Worm (Caenorhabditis elegans) whole organism, L4 larva: ENCODE results near the gene C34C12.12.

ENCODE experiments used
- D1046.2 ChIP-seq: fragments of 200-800 bp; sonication (Bioruptor generic); IDR thresholded peaks from 2 replicates; pipeline ENCODE4 v1.3.6; 2022; ENCODE audit warnings: missing genetic modification characterization, missing compliant biosample characterization
- F26F4.8 ChIP-seq: fragments of 200-800 bp; sonication (Bioruptor generic); conservative IDR thresholded peaks from 2 replicates; pipeline ENCODE4 v1.3.6; 2022; ENCODE audit warnings: missing genetic modification characterization, missing compliant biosample characterization
- F44E2.7 ChIP-seq: fragments of 200-800 bp; sonication (Bioruptor generic); IDR thresholded peaks from 2 replicates; pipeline ENCODE4 v2.1.2; 2022; ENCODE audit warnings: missing genetic modification characterization, missing compliant biosample characterization
- R02D3.7 ChIP-seq: fragments of 150-350 bp; sonication (generic microtip); optimal IDR thresholded peaks from 3 replicates; lab custom pipeline; 2014; ENCODE audit warnings: missing biosample characterization, missing genetic modification characterization
- T20F7.1 ChIP-seq: fragments of 200-800 bp; sonication (Bioruptor generic); optimal IDR thresholded peaks from 2 replicates; lab custom pipeline; 2018; ENCODE audit warnings: mild to moderate bottlenecking, missing genetic modification characterization, missing compliant biosample characterization
- Y5F2A.4 ChIP-seq: fragments of 200-800 bp; sonication (Bioruptor generic); optimal IDR thresholded peaks from 2 replicates; lab custom pipeline; 2018; ENCODE audit warnings: mild to moderate bottlenecking, missing genetic modification characterization, missing compliant biosample characterization
- ZK337.2 ChIP-seq: fragments of 200-800 bp; sonication (Bioruptor generic); IDR thresholded peaks from 2 replicates; pipeline ENCODE4 v1.3.6; 2022; ENCODE audit warnings: missing genetic modification reagents, missing genetic modification characterization, missing compliant biosample characterization
- ZK546.5 ChIP-seq, 2 experiments: sonication (generic microtip); optimal IDR thresholded peaks; 2 replicates each; lab custom pipeline; 2017; ENCODE audit warnings: missing biosample characterization in 2 of 2, missing genetic modification characterization in 2 of 2
- aha-1 ChIP-seq: fragments of 150-350 bp; peaks from one replicate; lab custom pipeline; 2014; ENCODE audit warnings: missing biosample characterization, missing genetic modification characterization
- aly-2 ChIP-seq: sonication (generic microtip); optimal IDR thresholded peaks from 2 replicates; lab custom pipeline; 2018; ENCODE audit warnings: missing biosample characterization, missing genetic modification characterization
- arid-1 ChIP-seq: fragments of 200-800 bp; sonication (Bioruptor generic); conservative IDR thresholded peaks from 2 replicates; pipeline ENCODE4 v1.3.6; 2022; ENCODE audit warnings: missing genetic modification reagents, missing genetic modification characterization, missing compliant biosample characterization
- ceh-28 ChIP-seq: fragments of 150-350 bp; optimal IDR thresholded peaks from 2 replicates; lab custom pipeline; 2014; ENCODE audit warnings: missing biosample characterization, missing genetic modification reagents, missing genetic modification characterization
- ceh-32 ChIP-seq: sonication (generic microtip); optimal IDR thresholded peaks from 2 replicates; lab custom pipeline; 2016; ENCODE audit warnings: mild to moderate bottlenecking, missing genetic modification characterization, missing compliant biosample characterization; ENCODE audit not compliant: poor library complexity
- ceh-62 ChIP-seq: sonication (generic microtip); optimal IDR thresholded peaks from 2 replicates; lab custom pipeline; 2017; ENCODE audit warnings: missing biosample characterization, missing genetic modification characterization
- ces-1 ChIP-seq: fragments of 150-350 bp; sonication (generic microtip); optimal IDR thresholded peaks from 4 replicates; lab custom pipeline; 2014; ENCODE audit warnings: missing biosample characterization, missing genetic modification reagents, missing genetic modification characterization
- daf-16 ChIP-seq, 3 experiments: sonication (generic microtip); optimal IDR thresholded peaks; 2 replicates each; lab custom pipeline; 2016 to 2017; ENCODE audit warnings: missing genetic modification characterization in 3 of 3, missing genetic modification reagents in 3 of 3, mild to moderate bottlenecking in 2 of 3, missing compliant biosample characterization in 2 of 3, missing biosample characterization in 1 of 3, moderate library complexity in 1 of 3
- daf-8 ChIP-seq: fragments of 200-800 bp; sonication (Bioruptor generic); IDR thresholded peaks from 2 replicates; pipeline ENCODE4 v1.3.6; 2022; ENCODE audit warnings: missing genetic modification characterization, missing compliant biosample characterization
- dmd-6 ChIP-seq: fragments of 200-800 bp; sonication (Bioruptor generic); IDR thresholded peaks from 2 replicates; pipeline ENCODE4 v1.3.6; 2022; ENCODE audit warnings: missing genetic modification reagents, missing genetic modification characterization, missing compliant biosample characterization
- dmd-9 ChIP-seq: fragments of 200-800 bp; sonication (Bioruptor generic); IDR thresholded peaks from 2 replicates; pipeline ENCODE4 v1.3.6; 2022; ENCODE audit warnings: missing genetic modification reagents, missing genetic modification characterization, missing compliant biosample characterization
- dpl-1 ChIP-seq: fragments of 150-350 bp; optimal IDR thresholded peaks from 2 replicates; lab custom pipeline; 2014; ENCODE audit warnings: missing biosample characterization, missing genetic modification reagents, missing genetic modification characterization
- duxl-1 ChIP-seq: sonication (generic microtip); optimal IDR thresholded peaks from 2 replicates; lab custom pipeline; 2016; ENCODE audit warnings: mild to moderate bottlenecking, missing genetic modification characterization, moderate library complexity, missing compliant biosample characterization; ENCODE audit not compliant: poor library complexity
- fos-1 ChIP-seq: fragments of 150-350 bp; optimal IDR thresholded peaks from 2 replicates; lab custom pipeline; 2014; ENCODE audit warnings: missing biosample characterization, missing genetic modification characterization
- hif-1 ChIP-seq, 2 experiments: sonication (generic microtip); optimal IDR thresholded peaks; 2 replicates each; lab custom pipeline; 2016 to 2017; ENCODE audit warnings: missing compliant biosample characterization in 2 of 2, missing genetic modification characterization in 2 of 2, missing genetic modification reagents in 2 of 2, missing genotype in 2 of 2, mild to moderate bottlenecking in 1 of 2
- hlh-30 ChIP-seq: sonication (generic microtip); optimal IDR thresholded peaks from 2 replicates; lab custom pipeline; 2017; ENCODE audit warnings: antibody characterized with exemption, mild to moderate bottlenecking, missing genetic modification characterization, missing compliant biosample characterization; ENCODE audit not compliant: insufficient read depth
- hmg-1.1 ChIP-seq: fragments of 200-800 bp; sonication (Bioruptor generic); IDR thresholded peaks from 2 replicates; pipeline ENCODE4 v1.3.6; 2022; ENCODE audit warnings: missing genetic modification reagents, missing genetic modification characterization, missing compliant biosample characterization
- lim-7 ChIP-seq: fragments of 200-800 bp; sonication (Bioruptor generic); IDR thresholded peaks from 2 replicates; pipeline ENCODE4 v1.3.6; 2022; ENCODE audit warnings: missing genetic modification characterization, missing compliant biosample characterization
- lin-29 ChIP-seq: fragments of 200-800 bp; sonication (Bioruptor generic); IDR thresholded peaks from 2 replicates; pipeline ENCODE4 v1.3.6; 2022; ENCODE audit warnings: missing genetic modification reagents, missing genetic modification characterization, missing compliant biosample characterization
- lin-38 ChIP-seq: fragments of 200-800 bp; sonication (Bioruptor generic); IDR thresholded peaks from 2 replicates; pipeline ENCODE4 v1.3.6; 2022; ENCODE audit warnings: missing genetic modification reagents, missing genetic modification characterization, missing compliant biosample characterization
- lsy-2 ChIP-seq, 2 experiments: fragments of 150-350 bp in 1 of 2; sonication (generic microtip) in 1 of 2; optimal IDR thresholded peaks; 2 replicates each; lab custom pipeline; 2014 to 2017; ENCODE audit warnings: missing biosample characterization in 2 of 2, missing genetic modification characterization in 2 of 2
- madf-5 ChIP-seq, 2 experiments: fragments of 200-800 bp; sonication (Bioruptor generic); IDR thresholded peaks; 2 replicates each; pipeline ENCODE4 v1.3.6; 2022; ENCODE audit warnings: missing compliant biosample characterization in 2 of 2, missing genetic modification characterization in 2 of 2
- madf-9 ChIP-seq: fragments of 200-800 bp; sonication (Bioruptor generic); conservative IDR thresholded peaks from 2 replicates; pipeline ENCODE4 v1.3.6; 2022; ENCODE audit warnings: missing genetic modification reagents, missing genetic modification characterization, missing compliant biosample characterization
- mes-2 ChIP-seq: sonication (generic microtip); optimal IDR thresholded peaks from 2 replicates; lab custom pipeline; 2016; ENCODE audit warnings: missing genotype, mild to moderate bottlenecking, missing genetic modification characterization, missing compliant biosample characterization; ENCODE audit not compliant: poor library complexity, severe bottlenecking
- nhr-11 ChIP-seq: fragments of 150-350 bp; optimal IDR thresholded peaks from 2 replicates; lab custom pipeline; 2014; ENCODE audit warnings: missing biosample characterization, missing genetic modification characterization
- nhr-42 ChIP-seq: fragments of 200-800 bp; sonication (Bioruptor generic); IDR thresholded peaks from 2 replicates; pipeline ENCODE4 v1.3.6; 2022; ENCODE audit warnings: missing genetic modification characterization, missing compliant biosample characterization
- nhr-76 ChIP-seq: fragments of 150-350 bp; optimal IDR thresholded peaks from 2 replicates; lab custom pipeline; 2014; ENCODE audit warnings: missing biosample characterization, missing genetic modification characterization
- nhr-77 ChIP-seq: fragments of 150-350 bp; optimal IDR thresholded peaks from 2 replicates; lab custom pipeline; 2014; ENCODE audit warnings: missing biosample characterization, missing genetic modification characterization
- pha-4 ChIP-seq, 2 experiments: fragments of 150-350 bp in 1 of 2; fragments of 200-800 bp in 1 of 2; sonication (Bioruptor generic) in 1 of 2; IDR thresholded peaks in 1 of 2; optimal IDR thresholded peaks in 1 of 2; 2 replicates each; pipeline versions ENCODE4 v1.3.6 to Lab custom; 2014 to 2022; ENCODE audit warnings: missing genetic modification characterization in 2 of 2, missing genetic modification reagents in 2 of 2, missing biosample characterization in 1 of 2, missing compliant biosample characterization in 1 of 2
- php-3 ChIP-seq: fragments of 200-800 bp; sonication (Bioruptor generic); IDR thresholded peaks from 2 replicates; pipeline ENCODE4 v1.3.6; 2022; ENCODE audit warnings: missing genetic modification reagents, missing genetic modification characterization, missing compliant biosample characterization
- set-16 ChIP-seq: fragments of 200-800 bp; sonication (Bioruptor generic); IDR thresholded peaks from 2 replicates; pipeline ENCODE4 v1.3.6; 2022; ENCODE audit warnings: missing genetic modification reagents, missing genetic modification characterization, missing compliant biosample characterization
- skn-1 ChIP-seq: fragments of 150-350 bp; optimal IDR thresholded peaks from 2 replicates; lab custom pipeline; 2014; ENCODE audit warnings: missing biosample characterization, missing genetic modification characterization
- snpc-4 ChIP-seq: fragments of 150-350 bp; optimal IDR thresholded peaks from 2 replicates; lab custom pipeline; 2014; ENCODE audit warnings: missing biosample characterization, missing genetic modification characterization
- spr-1 ChIP-seq: sonication (generic microtip); optimal IDR thresholded peaks from 2 replicates; lab custom pipeline; 2016; ENCODE audit warnings: mild to moderate bottlenecking, missing genetic modification characterization, missing compliant biosample characterization
- unc-130 ChIP-seq: sonication (generic microtip); optimal IDR thresholded peaks from 2 replicates; lab custom pipeline; 2016; ENCODE audit warnings: missing genetic modification reagents, missing genetic modification characterization, missing compliant biosample characterization
- unc-62 ChIP-seq, 3 experiments: fragments of 150-350 bp in 1 of 3; sonication (generic microtip); optimal IDR thresholded peaks in 2 of 3; peaks in 1 of 3; 1 replicate in 1 of 3; 2 replicates in 2 of 3; lab custom pipeline; 2014 to 2017; ENCODE audit warnings: missing biosample characterization in 3 of 3, missing genetic modification characterization in 3 of 3, missing genetic modification reagents in 3 of 3, missing genotype in 1 of 3
- vab-7 ChIP-seq: fragments of 200-800 bp; sonication (Bioruptor generic); IDR thresholded peaks from 2 replicates; pipeline ENCODE4 v1.3.6; 2022; ENCODE audit warnings: missing genetic modification reagents, missing genetic modification characterization, missing compliant biosample characterization
- zfp-2 ChIP-seq: sonication (generic microtip); optimal IDR thresholded peaks from 2 replicates; lab custom pipeline; 2016; ENCODE audit warnings: mild to moderate bottlenecking, missing genetic modification characterization, missing compliant biosample characterization
- zfp-3 ChIP-seq: fragments of 200-800 bp; sonication (Bioruptor generic); conservative IDR thresholded peaks from 2 replicates; pipeline ENCODE4 v1.3.6; 2022; ENCODE audit warnings: missing genetic modification reagents, missing genetic modification characterization, missing compliant biosample characterization
- zip-11 ChIP-seq: fragments of 200-800 bp; sonication (Bioruptor generic); IDR thresholded peaks from 2 replicates; pipeline ENCODE4 v1.3.6; 2022; ENCODE audit warnings: missing genetic modification characterization, missing compliant biosample characterization
- ztf-11 ChIP-seq: fragments of 150-350 bp; optimal IDR thresholded peaks from 2 replicates; lab custom pipeline; 2014; ENCODE audit warnings: missing biosample characterization, missing genetic modification characterization

The C34C12.12 gene

ce11 chrIII:3426741-3427140, 26.3 kb upstream of the C34C12.12 start (continued):
- TF ChIP-seq nhr-42 (GFP tag; lab: Robert Waterston, UW) (no peak), lsy-2 (tag; optimal IDR thresholded peaks at IDR 0.05; lab: Kevin White, UChicago) (no peak), dpl-1 (GFP tag; lab: Kevin White, UChicago) (no peak), unc-130 (no peak), hif-1 (tag; optimal IDR thresholded peaks at IDR 0.05; lab: Kevin White, UChicago) (no peak), ZK546.5 (tag; optimal IDR thresholded peaks at IDR 0.05; lab: Kevin White, UChicago) (no peak), hmg-1.1 (peak; percentile 49; the same call in 1 of the 2 replicates), dmd-9 (GFP tag; lab: Robert Waterston, UW) (no peak), T20F7.1 (GFP tag; lab: Kevin White, UChicago) (no peak), madf-5 (GFP tag; IDR thresholded peaks at IDR 0.05; lab: Robert Waterston, UW) (0 out of 4 replicates have a peak, but pooled peaks of 1 of the 2 experiments have one; percentile 49), daf-16 (GFP tag; optimal IDR thresholded peaks at IDR 0.05; lab: Kevin White, UChicago) (no peak), daf-16 (tag; optimal IDR thresholded peaks at IDR 0.05; lab: Kevin White, UChicago) (no peak), madf-9 (no peak), lin-38 (peak; percentile 66), arid-1 (peak; percentile 83), ceh-62 (tag; lab: Kevin White, UChicago) (no peak), ZK337.2 (GFP tag; lab: Robert Waterston, UW) (0 out of 2 replicates have a peak, but pooled peaks have one; percentile 36), zfp-2 (tag; lab: Kevin White, UChicago) (no peak), ceh-28 (tag; lab: Kevin White, UChicago) (no peak), fos-1 (tag; lab: Kevin White, UChicago) (no peak), hlh-30 (tag; lab: Kevin White, UChicago) (no peak), duxl-1 (peak; percentile 37), nhr-77 (no peak), lim-7 (GFP tag; lab: Robert Waterston, UW) (peak; percentile 79), unc-62 (GFP tag; optimal IDR thresholded peaks at IDR 0.05 in 1 of 2; lab: Kevin White, UChicago) (no peak), unc-62 (tag; optimal IDR thresholded peaks at IDR 0.05; lab: Kevin White, UChicago) (no peak), zip-11 (GFP tag; lab: Robert Waterston, UW) (no peak), aha-1 (no peak), spr-1 (no peak), mes-2 (no peak), ceh-32 (tag; lab: Kevin White, UChicago) (no peak), R02D3.7 (tag; lab: Kevin White, UChicago) (no peak), Y5F2A.4 (GFP tag; lab: Kevin White, UChicago) (no peak), ces-1 (GFP tag; lab: Kevin White, UChicago) (no peak), nhr-11 (tag; lab: Kevin White, UChicago) (no peak), F44E2.7 (no peak), dmd-6 (GFP tag; lab: Robert Waterston, UW) (peak; percentile 36), aly-2 (no peak), ztf-11 (tag; lab: Kevin White, UChicago) (no peak), lin-29 (no peak), F26F4.8 (GFP tag; lab: Robert Waterston, UW) (no peak), D1046.2 (GFP tag; lab: Robert Waterston, UW) (no peak), daf-8 (GFP tag; lab: Robert Waterston, UW) (no peak), pha-4 (GFP tag; IDR thresholded peaks at IDR 0.05; lab: Robert Waterston, UW) (peak; percentile 50; the same call in 1 of the 2 replicates), pha-4 (tag; optimal IDR thresholded peaks at IDR 0.05; lab: Kevin White, UChicago) (no peak), nhr-76 (tag; lab: Kevin White, UChicago) (no peak), set-16 (GFP tag; lab: Robert Waterston, UW) (peak; percentile 74), vab-7 (GFP tag; lab: Robert Waterston, UW) (peak; percentile 51; the same call in 1 of the 2 replicates), skn-1 (tag; lab: Kevin White, UChicago) (no peak), php-3 (GFP tag; lab: Robert Waterston, UW) (0 out of 2 replicates have a peak, but pooled peaks have one; percentile 14), snpc-4 (tag; lab: Kevin White, UChicago) (no peak), zfp-3 (GFP tag; lab: Robert Waterston, UW) (peak; percentile 54; the same call in 1 of the 2 replicates)
